Worm (Caenorhabditis elegans): ENCODE measurements around the gene spsb-1.

spsb-1 gene

DNA sequence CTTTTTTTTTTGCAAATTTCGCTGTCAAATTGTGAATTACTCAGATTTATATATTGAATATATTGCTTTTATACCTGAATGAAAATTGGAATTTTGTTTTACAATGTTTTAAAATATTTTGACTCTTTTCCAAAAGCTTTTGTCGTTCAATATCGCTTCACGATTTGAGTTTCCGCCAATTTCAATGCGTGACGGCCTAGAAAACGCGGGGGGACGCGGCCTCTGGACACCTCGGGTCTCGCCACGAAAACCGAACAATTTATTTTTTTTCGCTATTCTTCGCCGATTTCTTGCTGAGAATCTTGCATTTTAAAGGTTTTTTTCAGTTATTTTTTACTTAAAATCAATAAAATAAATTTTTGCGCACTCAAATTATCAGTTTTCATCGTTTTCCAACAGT lies 36.2 kb downstream of the spsb-1 start, which contains the start of gene Y46E12BL.2 (continued):
- TF ChIP-seq fkh-4 (tag; optimal IDR thresholded peaks at IDR 0.05; ENCODE audit: borderline replicate concordance), result peak; percentile 59
- peak; percentile 73 for TF ChIP-seq irx-1 (tag; optimal IDR thresholded peaks at IDR 0.05)
- TF ChIP-seq unc-86 (tag; optimal IDR thresholded peaks at IDR 0.05), result peak; percentile 74
- peak; percentile 85 for TF ChIP-seq nhr-47 (tag; optimal IDR thresholded peaks at IDR 0.05)
- peak; percentile 84 for TF ChIP-seq fkh-8 (tag; optimal IDR thresholded peaks at IDR 0.05)
- peak; percentile 58 for TF ChIP-seq snpc-4 (tag; optimal IDR thresholded peaks at IDR 0.05)
- peak; percentile 38 for TF ChIP-seq C04F5.9 (tag; optimal IDR thresholded peaks at IDR 0.05)
- no peak for TF ChIP-seq nhr-28 (tag; optimal IDR thresholded peaks at IDR 0.05)
- no peak for TF ChIP-seq ets-5 (GFP tag; IDR thresholded peaks at IDR 0.05)
- TF ChIP-seq egl-13 (tag; optimal IDR thresholded peaks at IDR 0.05), result peak; percentile 70
- peak; percentile 66 for TF ChIP-seq pax-3 (tag; optimal IDR thresholded peaks at IDR 0.05)
- no peak for TF ChIP-seq lin-39 (tag; optimal IDR thresholded peaks at IDR 0.05)
- peak; percentile 51 for TF ChIP-seq F16B12.6 (tag; optimal IDR thresholded peaks at IDR 0.05)
- peak; percentile 76 for TF ChIP-seq nhr-77 (tag; optimal IDR thresholded peaks at IDR 0.05)
- TF ChIP-seq Y116A8C.19 (tag; optimal IDR thresholded peaks at IDR 0.05; ENCODE audit: borderline replicate concordance), result no peak
- peak; percentile 85 for TF ChIP-seq skn-1 (tag; optimal IDR thresholded peaks at IDR 0.05)
- TF ChIP-seq nhr-90 (tag; optimal IDR thresholded peaks at IDR 0.05; ENCODE audit: poor library complexity), result peak; percentile 83
- TF ChIP-seq dpl-1 (GFP tag; optimal IDR thresholded peaks at IDR 0.05), result peak; percentile 90 to 94 (median 90)
- TF ChIP-seq ceh-8 (GFP tag; optimal IDR thresholded peaks at IDR 0.05), result no peak
- TF ChIP-seq tlp-1 (tag; optimal IDR thresholded peaks at IDR 0.05), result no peak
- TF ChIP-seq grh-1 (GFP tag; IDR thresholded peaks at IDR 0.05), result peak; percentile 52
- peak; percentile 58 for TF ChIP-seq sox-4 (tag; optimal IDR thresholded peaks at IDR 0.05)
- TF ChIP-seq vab-15 (tag; optimal IDR thresholded peaks at IDR 0.05), result no peak
- no peak for TF ChIP-seq lir-3 (tag; optimal IDR thresholded peaks at IDR 0.05; ENCODE audit: poor library complexity)
- no peak for TF ChIP-seq mef-2 (tag; optimal IDR thresholded peaks at IDR 0.05)
- no peak for TF ChIP-seq hlh-4 (tag; optimal IDR thresholded peaks at IDR 0.05)
- TF ChIP-seq unc-30 (tag; optimal IDR thresholded peaks at IDR 0.05), result no peak
- peak in 1 of 2 experiments; percentile 83 for TF ChIP-seq ztf-11 (tag; optimal IDR thresholded peaks at IDR 0.05)
- no peak for TF ChIP-seq nhr-11 (tag; optimal IDR thresholded peaks at IDR 0.05)
- peak; percentile 7 for TF ChIP-seq aha-1 (tag; optimal IDR thresholded peaks at IDR 0.05)
- no peak for TF ChIP-seq ama-1 (optimal IDR thresholded peaks at IDR 0.05)
- TF ChIP-seq isw-1 (GFP tag; IDR thresholded peaks at IDR 0.05), result peak; percentile 76
- TF ChIP-seq ceh-82 (tag; optimal IDR thresholded peaks at IDR 0.05), result peak; percentile 33 to 90 (median 64)
- TF ChIP-seq xbp-1 (tag; optimal IDR thresholded peaks at IDR 0.05), result peak; percentile 68
- peak; percentile 5; the same call in 1 of the 2 replicates for TF ChIP-seq unc-98 (GFP tag; IDR thresholded peaks at IDR 0.05)
- no peak for TF ChIP-seq sptf-1 (tag; optimal IDR thresholded peaks at IDR 0.05)
- no peak for TF ChIP-seq nhr-84 (tag; optimal IDR thresholded peaks at IDR 0.05)
- no peak for TF ChIP-seq lin-14 (GFP tag; optimal IDR thresholded peaks at IDR 0.05)
- TF ChIP-seq egl-27 (tag; optimal IDR thresholded peaks at IDR 0.05), result no peak
- no peak for TF ChIP-seq unc-62 (GFP tag; optimal IDR thresholded peaks at IDR 0.05)
- TF ChIP-seq pqm-1 (tag; optimal IDR thresholded peaks at IDR 0.05), result no peak
- TF ChIP-seq jun-1 (tag; optimal IDR thresholded peaks at IDR 0.05), result peak; percentile 66
- TF ChIP-seq ceh-88 (GFP tag; IDR thresholded peaks at IDR 0.05), result peak; percentile 28; the same call in 1 of the 2 replicates
- TF ChIP-seq nhr-237 (tag; optimal IDR thresholded peaks at IDR 0.05), result peak; percentile 10
- TF ChIP-seq ceh-63 (GFP tag; optimal IDR thresholded peaks at IDR 0.05), result no peak
- TF ChIP-seq alr-1 (tag; optimal IDR thresholded peaks at IDR 0.05; ENCODE audit: borderline replicate concordance), result no peak
- TF ChIP-seq aly-2 (tag; optimal IDR thresholded peaks at IDR 0.05), result no peak
- TF ChIP-seq dsc-1 (tag; optimal IDR thresholded peaks at IDR 0.05), result peak; percentile 67
- peak; percentile 96 for TF ChIP-seq rnt-1 (tag; optimal IDR thresholded peaks at IDR 0.05)
- peak; percentile 71 for TF ChIP-seq swsn-7 (tag; optimal IDR thresholded peaks at IDR 0.05)
- TF ChIP-seq nhr-71 (tag; optimal IDR thresholded peaks at IDR 0.05), result peak; percentile 88
- peak; percentile 86 for TF ChIP-seq tbx-2 (tag; optimal IDR thresholded peaks at IDR 0.05)
- TF ChIP-seq nhr-20 (tag; optimal IDR thresholded peaks at IDR 0.05), result peak; percentile 71

Measured in whole organism, L1 larva.